Fruit fly (Drosophila melanogaster) Kc167 (cell line): ENCODE measurements around the gene mRpL46.

Source experiments
- Myc ChIP-seq: fragments of >200 bp; optimal IDR thresholded peaks from 2 replicates; lab custom pipeline; 2017; ENCODE audit warnings: missing external identifiers
- Sin3A ChIP-seq: fragments of >200 bp; optimal IDR thresholded peaks from 2 replicates; lab custom pipeline; 2018; ENCODE audit warnings: missing external identifiers
- h ChIP-seq: fragments of >200 bp; optimal IDR thresholded peaks from 3 replicates; lab custom pipeline; 2018; ENCODE audit warnings: missing external identifiers
- insv ChIP-seq: fragments of >200 bp; optimal IDR thresholded peaks from 3 replicates; lab custom pipeline; 2018; ENCODE audit warnings: missing external identifiers
- psq ChIP-seq: fragments of >200 bp; optimal IDR thresholded peaks from 2 replicates; lab custom pipeline; 2017; ENCODE audit warnings: missing external identifiers
- ttk ChIP-seq: sonication (Bioruptor generic); optimal IDR thresholded peaks from 2 replicates; lab custom pipeline; 2017; ENCODE audit warnings: missing external identifiers

- TF ChIP-seq psq (lab: Kevin White, UChicago) (no peak), ttk (lab: Kevin White, UChicago) (no peak), h (lab: Kevin White, UChicago) (no peak), insv (no peak), Sin3A (lab: Kevin White, UChicago) (no peak), Myc (lab: Kevin White, UChicago) (no peak)
Measured at dm6 chr3L:1735603-1736002, 41.6 kb upstream of the mRpL46 start, which contains the start of gene Oseg4.
